Fruit fly (Drosophila melanogaster) whole organism, prepupa: ENCODE data around the gene CG13631.

Source experiments
- Blimp-1 ChIP-seq: fragments of 200-800 bp; sonication (Bioruptor generic); optimal IDR thresholded peaks from 3 replicates; lab custom pipeline; 2017; ENCODE audit warnings: missing biosample characterization, missing genetic modification characterization, mild to moderate bottlenecking, moderate library complexity, missing genetic modification reagents
- CG3032 ChIP-seq: fragments of 200-800 bp; optimal IDR thresholded peaks from 2 replicates; lab custom pipeline; 2019; ENCODE audit warnings: missing biosample characterization, mild to moderate bottlenecking, missing genetic modification characterization, moderate library complexity
- CG34406 ChIP-seq: fragments of 200-800 bp; sonication (Bioruptor generic); optimal IDR thresholded peaks from 3 replicates; lab custom pipeline; 2016; ENCODE audit warnings: missing biosample characterization, missing genetic modification characterization
- Eip75B ChIP-seq: fragments of 200-800 bp; sonication (Bioruptor generic); optimal IDR thresholded peaks from 3 replicates; lab custom pipeline; 2016; ENCODE audit warnings: missing biosample characterization, missing genetic modification characterization
- Ets21C ChIP-seq: fragments of 200-800 bp; sonication (Bioruptor generic); optimal IDR thresholded peaks from 3 replicates; lab custom pipeline; 2016; ENCODE audit warnings: missing biosample characterization, missing genetic modification characterization
- net ChIP-seq: fragments of 200-800 bp; sonication (Bioruptor generic); optimal IDR thresholded peaks from 3 replicates; lab custom pipeline; 2016; ENCODE audit warnings: missing biosample characterization, missing genetic modification characterization
- spab ChIP-seq: fragments of 200-800 bp; sonication (Bioruptor generic); optimal IDR thresholded peaks from 2 replicates; lab custom pipeline; 2017; ENCODE audit warnings: missing biosample characterization, mild to moderate bottlenecking, missing genetic modification characterization, missing genetic modification reagents

DNA sequence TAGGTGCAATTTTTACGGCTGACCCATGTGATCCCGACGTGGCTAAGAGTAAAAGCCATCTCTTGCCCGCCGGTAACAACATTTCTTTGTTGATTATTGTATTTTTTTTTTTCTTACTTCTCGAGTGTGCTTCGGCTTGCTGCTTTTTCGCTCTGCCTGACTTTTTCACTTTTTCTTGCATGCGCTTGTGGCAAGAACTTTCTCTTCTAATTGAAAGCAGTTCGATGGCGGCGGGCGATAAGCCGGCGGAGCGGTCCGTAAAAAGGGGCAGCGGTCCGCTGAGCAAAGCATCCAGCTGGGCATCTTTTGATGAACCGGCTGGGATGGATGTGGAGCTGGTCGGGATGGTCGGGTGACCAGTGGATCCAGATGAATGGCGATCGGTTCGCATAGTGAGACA is 3.9 kb downstream of the CG13631 start:
- no peak for TF ChIP-seq Blimp-1
- no peak for TF ChIP-seq CG3032 (tag; lab: Kevin White, UChicago)
- no peak for TF ChIP-seq CG34406 (GFP tag; lab: Kevin White, UChicago)
- no peak for TF ChIP-seq Eip75B (GFP tag; lab: Kevin White, UChicago)
- TF ChIP-seq net (GFP tag; lab: Kevin White, UChicago): no peak
- TF ChIP-seq spab: no peak
- TF ChIP-seq Ets21C (GFP tag; lab: Kevin White, UChicago): no peak
